Worm (Caenorhabditis elegans) whole organism, midembryonic: ENCODE measurements around the gene F47E1.20.

Experiments
- T22C8.4 ChIP-seq: fragments of 200-800 bp; sonication (Bioruptor generic); IDR thresholded peaks from 2 replicates; pipeline ENCODE4 v1.3.6; 2022; ENCODE audit warnings: missing genetic modification characterization, missing compliant biosample characterization
- cog-1 ChIP-seq: sonication (generic microtip); optimal IDR thresholded peaks from 2 replicates; lab custom pipeline; 2016; ENCODE audit warnings: missing genetic modification characterization, missing compliant biosample characterization
- flt-1 ChIP-seq: fragments of 200-800 bp; sonication (Bioruptor generic); IDR thresholded peaks from 2 replicates; pipeline ENCODE4 v1.3.6; 2022; ENCODE audit warnings: missing genetic modification characterization, missing compliant biosample characterization
- klf-2 ChIP-seq: fragments of 200-800 bp; sonication (Bioruptor generic); conservative IDR thresholded peaks from 2 replicates; pipeline ENCODE4 v1.3.6; 2022; ENCODE audit warnings: missing genetic modification reagents, missing genetic modification characterization, missing compliant biosample characterization
- med-1 ChIP-seq: sonication (generic microtip); optimal IDR thresholded peaks from 2 replicates; lab custom pipeline; 2017; ENCODE audit warnings: missing genetic modification characterization, mild to moderate bottlenecking, missing compliant biosample characterization, antibody characterized with exemption, missing genetic modification reagents; ENCODE audit not compliant: insufficient read depth
- ref-1 ChIP-seq: fragments of 200-800 bp; sonication (Bioruptor generic); conservative IDR thresholded peaks from 2 replicates; pipeline ENCODE4 v1.3.6; 2022; ENCODE audit warnings: missing genetic modification reagents, missing genetic modification characterization, missing compliant biosample characterization
- tab-1 ChIP-seq: fragments of 200-800 bp; sonication (Bioruptor generic); IDR thresholded peaks from 2 replicates; pipeline ENCODE4 v1.3.6; 2022; ENCODE audit warnings: missing genetic modification characterization, missing compliant biosample characterization
- ztf-23 ChIP-seq: fragments of 200-800 bp; sonication (Bioruptor generic); IDR thresholded peaks from 2 replicates; pipeline ENCODE4 v1.3.6; 2022; ENCODE audit warnings: missing genetic modification reagents, missing genetic modification characterization, missing compliant biosample characterization
- ztf-29 ChIP-seq: fragments of 200-800 bp; sonication (Bioruptor generic); IDR thresholded peaks from 2 replicates; pipeline ENCODE4 v1.3.6; 2022; ENCODE audit warnings: missing genetic modification reagents, missing genetic modification characterization, missing compliant biosample characterization

Gene F47E1.20

ce11 chrX:9048657-9049056 is at the start of gene F47E1.20:
Gene F47E1.20, plus strand, starts transcription at chrX:9048957.
- TF ChIP-seq ztf-23 (no peak), med-1 (GFP tag; lab: Kevin White, UChicago) (no peak), flt-1 (GFP tag; lab: Robert Waterston, UW) (no peak), T22C8.4 (GFP tag; lab: Robert Waterston, UW) (no peak), ref-1 (GFP tag; lab: Robert Waterston, UW) (no peak), klf-2 (GFP tag; lab: Robert Waterston, UW) (no peak), ztf-29 (GFP tag; lab: Robert Waterston, UW) (no peak), cog-1 (tag; lab: Kevin White, UChicago) (no peak), tab-1 (GFP tag; lab: Robert Waterston, UW) (no peak)

- TF ChIP-seq cog-1 (tag; lab: Kevin White, UChicago) (no peak), ztf-29 (GFP tag; lab: Robert Waterston, UW) (no peak), flt-1 (GFP tag; lab: Robert Waterston, UW) (no peak), T22C8.4 (GFP tag; lab: Robert Waterston, UW) (no peak), ref-1 (GFP tag; lab: Robert Waterston, UW) (no peak), ztf-23 (no peak), med-1 (GFP tag; lab: Kevin White, UChicago) (no peak), tab-1 (GFP tag; lab: Robert Waterston, UW) (no peak), klf-2 (GFP tag; lab: Robert Waterston, UW) (no peak)
These were observed 38.3 kb upstream of the F47E1.20 start, which contains the start of gene C24A3.9 for ce11 chrX:9010418-9010817. Gene C24A3.9, minus strand, starts transcription at chrX:9010518.

- TF ChIP-seq T22C8.4 (GFP tag; lab: Robert Waterston, UW), result no peak
- no peak for TF ChIP-seq ztf-23
- no peak for TF ChIP-seq flt-1 (GFP tag; lab: Robert Waterston, UW)
- TF ChIP-seq med-1 (GFP tag; lab: Kevin White, UChicago), result no peak
- no peak for TF ChIP-seq ref-1 (GFP tag; lab: Robert Waterston, UW)
- no peak for TF ChIP-seq tab-1 (GFP tag; lab: Robert Waterston, UW)
- no peak for TF ChIP-seq cog-1 (tag; lab: Kevin White, UChicago)
- no peak for TF ChIP-seq klf-2 (GFP tag; lab: Robert Waterston, UW)
- TF ChIP-seq ztf-29 (GFP tag; lab: Robert Waterston, UW), result no peak
These were observed 37.3 kb upstream of the F47E1.20 start for ce11 chrX:9011471-9011870.

ce11 chrX:9014451-9014850 is 34.3 kb upstream of the F47E1.20 start:
- TF ChIP-seq ref-1 (GFP tag; lab: Robert Waterston, UW) (no peak), tab-1 (GFP tag; lab: Robert Waterston, UW) (no peak), ztf-23 (no peak), flt-1 (GFP tag; lab: Robert Waterston, UW) (no peak), ztf-29 (GFP tag; lab: Robert Waterston, UW) (no peak), klf-2 (GFP tag; lab: Robert Waterston, UW) (no peak), cog-1 (tag; lab: Kevin White, UChicago) (no peak), T22C8.4 (GFP tag; lab: Robert Waterston, UW) (no peak), med-1 (GFP tag; lab: Kevin White, UChicago) (no peak)

- TF ChIP-seq ztf-29 (GFP tag; lab: Robert Waterston, UW) (no peak), ref-1 (GFP tag; lab: Robert Waterston, UW) (no peak), med-1 (GFP tag; lab: Kevin White, UChicago) (no peak), flt-1 (GFP tag; lab: Robert Waterston, UW) (no peak), cog-1 (tag; lab: Kevin White, UChicago) (no peak), T22C8.4 (GFP tag; lab: Robert Waterston, UW) (no peak), klf-2 (GFP tag; lab: Robert Waterston, UW) (no peak), ztf-23 (no peak), tab-1 (GFP tag; lab: Robert Waterston, UW) (no peak)
These were observed 33.3 kb upstream of the F47E1.20 start, which contains the start of gene T25B6.4 for ce11 chrX:9015420-9015819. Gene T25B6.4, plus strand, starts transcription at chrX:9015720.

ce11 chrX:9021645-9022044 is 27.1 kb upstream of the F47E1.20 start, which contains the start of gene T25B6.5:
Gene T25B6.5, minus strand, starts transcription at chrX:9021745.
- TF ChIP-seq klf-2 (GFP tag; lab: Robert Waterston, UW), result no peak
- no peak for TF ChIP-seq ztf-23
- TF ChIP-seq flt-1 (GFP tag; lab: Robert Waterston, UW), result no peak
- no peak for TF ChIP-seq T22C8.4 (GFP tag; lab: Robert Waterston, UW)
- no peak for TF ChIP-seq ztf-29 (GFP tag; lab: Robert Waterston, UW)
- TF ChIP-seq cog-1 (tag; lab: Kevin White, UChicago), result no peak
- TF ChIP-seq tab-1 (GFP tag; lab: Robert Waterston, UW), result no peak
- no peak for TF ChIP-seq ref-1 (GFP tag; lab: Robert Waterston, UW)
- no peak for TF ChIP-seq med-1 (GFP tag; lab: Kevin White, UChicago)

ce11 chrX:9022779-9023178 is 26.0 kb upstream of the F47E1.20 start, which contains the start of gene T25B6.6:
Gene T25B6.6, minus strand, starts transcription at chrX:9022879.
- TF ChIP-seq med-1 (GFP tag; lab: Kevin White, UChicago), result no peak
- TF ChIP-seq ztf-23, result no peak

ce11 chrX:9023816-9024215 is 24.9 kb upstream of the F47E1.20 start:
- TF ChIP-seq klf-2 (GFP tag; lab: Robert Waterston, UW) (no peak), flt-1 (GFP tag; lab: Robert Waterston, UW) (no peak), cog-1 (tag; lab: Kevin White, UChicago) (no peak), tab-1 (GFP tag; lab: Robert Waterston, UW) (no peak), T22C8.4 (GFP tag; lab: Robert Waterston, UW) (no peak), ztf-29 (GFP tag; lab: Robert Waterston, UW) (no peak), ref-1 (GFP tag; lab: Robert Waterston, UW) (no peak), med-1 (GFP tag; lab: Kevin White, UChicago) (no peak), ztf-23 (no peak)

ce11 chrX:9024270-9024669 is 24.5 kb upstream of the F47E1.20 start:
- TF ChIP-seq klf-2 (GFP tag; lab: Robert Waterston, UW) (no peak), ref-1 (GFP tag; lab: Robert Waterston, UW) (peak; percentile 71; the same call in 1 of the 2 replicates), T22C8.4 (GFP tag; lab: Robert Waterston, UW) (peak; percentile 34; the same call in 1 of the 2 replicates)
